Worm (Caenorhabditis elegans): ENCODE measurements around the gene srh-154.
"Not testable (repeated sequence)": the region's sequence is repeated elsewhere in the genome, so short reads cannot be mapped to it uniquely, and the experiment has no call there.

Gene srh-154

ce11 chrV:17449836-17450235 is 10.3 kb downstream of the srh-154 start:
- TF ChIP-seq nfya-1 (tag; optimal IDR thresholded peaks at IDR 0.05) (no peak), ets-4 (tag; optimal IDR thresholded peaks at IDR 0.05) (no peak), madf-2 (tag; optimal IDR thresholded peaks at IDR 0.05) (no peak), pag-3 (tag; optimal IDR thresholded peaks at IDR 0.05; ENCODE audit: borderline replicate concordance) (no peak), K09A11.1 (tag; optimal IDR thresholded peaks at IDR 0.05; ENCODE audit: insufficient read depth) (no peak), ztf-16 (tag; optimal IDR thresholded peaks at IDR 0.05) (no peak), hlh-6 (tag; optimal IDR thresholded peaks at IDR 0.05) (no peak), dve-1 (tag; optimal IDR thresholded peaks at IDR 0.05) (no peak), K02D7.2 (tag; optimal IDR thresholded peaks at IDR 0.05) (no peak), F13H6.1 (tag; optimal IDR thresholded peaks at IDR 0.05) (no peak), nhr-11 (tag; optimal IDR thresholded peaks at IDR 0.05) (no peak), hlh-13 (GFP tag; optimal IDR thresholded peaks at IDR 0.05) (no peak), tbx-2 (tag; optimal IDR thresholded peaks at IDR 0.05) (no peak), nhr-232 (tag; optimal IDR thresholded peaks at IDR 0.05) (no peak), dmd-4 (tag; optimal IDR thresholded peaks at IDR 0.05; ENCODE audit: borderline replicate concordance) (no peak), pha-2 (tag; optimal IDR thresholded peaks at IDR 0.05) (no peak)

DNA sequence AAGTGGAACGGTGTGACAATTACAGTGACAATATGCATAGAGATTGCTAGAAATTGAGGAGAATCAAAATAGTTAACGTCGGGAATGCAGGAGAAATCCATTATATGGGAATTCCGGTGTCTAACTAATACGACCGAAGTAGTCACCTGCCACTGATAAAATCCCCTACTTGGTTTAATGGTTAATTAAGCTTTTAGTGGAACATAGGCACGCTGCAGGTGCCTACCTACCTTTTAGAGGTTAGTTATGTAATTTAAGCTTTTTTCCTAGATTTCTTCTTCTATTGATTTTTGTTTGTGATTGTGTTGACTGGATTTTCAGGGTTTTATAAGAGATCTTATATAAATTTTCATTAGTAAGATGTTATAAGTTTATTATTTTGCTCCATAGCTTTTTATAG is 16.7 kb downstream of the srh-154 start, which contains the start of gene srh-203:
Gene srh-203, minus strand, starts transcription at position 101 of the 400 bp plus-strand sequence.
- not testable (repeated sequence) for TF ChIP-seq fkh-10 (GFP tag; optimal IDR thresholded peaks at IDR 0.05); ceh-34 (tag; optimal IDR thresholded peaks at IDR 0.05); ceh-9 (tag; optimal IDR thresholded peaks at IDR 0.05)

- TF ChIP-seq odd-2 (tag; optimal IDR thresholded peaks at IDR 0.05) (no peak), tbx-2 (tag; optimal IDR thresholded peaks at IDR 0.05) (no peak), T23F11.4 (GFP tag; optimal IDR thresholded peaks at IDR 0.05) (no peak), K09A11.1 (tag; optimal IDR thresholded peaks at IDR 0.05; ENCODE audit: insufficient read depth) (no peak)
Measured at ce11 chrV:17458069-17458468, 18.6 kb downstream of the srh-154 start, which contains the start of gene str-200. str-200 (minus strand) TSS chrV:17458169.

DNA sequence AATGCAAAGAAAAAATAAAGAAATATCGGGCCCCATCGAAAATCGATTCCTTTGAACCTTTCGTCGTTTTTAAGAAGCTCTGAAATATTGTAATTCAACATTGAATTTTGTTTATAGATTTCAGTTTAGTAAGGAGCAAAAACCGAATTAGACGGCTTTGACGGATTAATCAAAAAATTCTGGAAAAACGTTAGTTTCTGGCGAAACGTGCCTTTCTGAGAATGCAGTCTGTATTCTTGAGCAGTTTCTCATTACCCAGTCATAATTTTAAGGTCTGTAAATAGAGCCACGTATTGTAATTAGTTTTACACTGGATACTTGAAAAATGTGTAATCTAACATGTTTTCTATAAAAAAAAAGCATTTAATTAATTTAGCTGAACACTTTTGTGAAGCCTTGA is 20.6 kb downstream of the srh-154 start, which contains the start of gene srz-48:
Gene srz-48, minus strand, starts transcription at position 101 of the 400 bp plus-strand sequence.
- TF ChIP-seq che-1 (tag; optimal IDR thresholded peaks at IDR 0.05) (no peak), Y22D7AL.16 (tag; optimal IDR thresholded peaks at IDR 0.05) (no peak), ama-1 (optimal IDR thresholded peaks at IDR 0.05) (no peak), ceh-9 (tag; optimal IDR thresholded peaks at IDR 0.05) (no peak), nhr-11 (tag; optimal IDR thresholded peaks at IDR 0.05) (no peak), madf-2 (tag; optimal IDR thresholded peaks at IDR 0.05) (no peak), pag-3 (tag; optimal IDR thresholded peaks at IDR 0.05; ENCODE audit: borderline replicate concordance) (no peak), fkh-6 (tag; optimal IDR thresholded peaks at IDR 0.05) (no peak), tbx-2 (tag; optimal IDR thresholded peaks at IDR 0.05) (no peak), ceh-24 (tag; optimal IDR thresholded peaks at IDR 0.05) (no peak)

- not testable (repeated sequence) for TF ChIP-seq ahr-1 (tag; optimal IDR thresholded peaks at IDR 0.05); T23F11.4 (GFP tag; optimal IDR thresholded peaks at IDR 0.05); unc-3 (GFP tag; conservative IDR thresholded peaks at IDR 0.05); unc-3 (tag; optimal IDR thresholded peaks at IDR 0.05)
Measured at ce11 chrV:17464278-17464677, 24.8 kb downstream of the srh-154 start, which contains the start of gene F20E11.7. F20E11.7 (plus strand) TSS chrV:17464578.

ce11 chrV:17466751-17467150 is 27.2 kb downstream of the srh-154 start, which contains the start of gene srw-72:
srw-72 (plus strand) TSS chrV:17467051.
- TF ChIP-seq mec-3 (tag; optimal IDR thresholded peaks at IDR 0.05; ENCODE audit: borderline replicate concordance) (no peak), hlh-30 (tag; optimal IDR thresholded peaks at IDR 0.05; ENCODE audit: insufficient read depth) (no peak), syd-9 (tag; optimal IDR thresholded peaks at IDR 0.05) (no peak), sox-2 (GFP tag; IDR thresholded peaks at IDR 0.05) (no peak), che-1 (tag; optimal IDR thresholded peaks at IDR 0.05) (no peak), ahr-1 (tag; optimal IDR thresholded peaks at IDR 0.05) (no peak), ceh-6 (GFP tag; optimal IDR thresholded peaks at IDR 0.05) (no peak), nhr-232 (tag; optimal IDR thresholded peaks at IDR 0.05) (no peak), npax-4 (tag; optimal IDR thresholded peaks at IDR 0.05) (no peak), C08G9.2 (tag; optimal IDR thresholded peaks at IDR 0.05) (no peak), dve-1 (tag; optimal IDR thresholded peaks at IDR 0.05) (no peak), sdc-2 (tag; optimal IDR thresholded peaks at IDR 0.05) (no peak), unc-3 (GFP tag; conservative IDR thresholded peaks at IDR 0.05) (no peak), unc-3 (tag; optimal IDR thresholded peaks at IDR 0.05) (no peak), ttx-3 (tag; optimal IDR thresholded peaks at IDR 0.05) (no peak)

Data from whole organism, late embryonic.